Worm (Caenorhabditis elegans) whole organism, late embryonic: ENCODE data around the gene Y37E11B.2.

Source experiments
- C08G9.2 ChIP-seq: sonication (generic microtip); optimal IDR thresholded peaks from 2 replicates; lab custom pipeline; 2016; ENCODE audit warnings: mild to moderate bottlenecking, missing genetic modification characterization, moderate library complexity, missing compliant biosample characterization
- C38D4.7 ChIP-seq: fragments of 200-800 bp; sonication (Bioruptor generic); optimal IDR thresholded peaks from 2 replicates; lab custom pipeline; 2018; ENCODE audit warnings: mild to moderate bottlenecking, missing genetic modification characterization, moderate library complexity, missing compliant biosample characterization
- K02D7.2 ChIP-seq: sonication (generic microtip); optimal IDR thresholded peaks from 2 replicates; lab custom pipeline; 2017; ENCODE audit warnings: mild to moderate bottlenecking, missing genetic modification characterization, missing compliant biosample characterization
- T23F11.4 ChIP-seq: fragments of 200-800 bp; sonication (Bioruptor generic); optimal IDR thresholded peaks from 2 replicates; lab custom pipeline; 2018; ENCODE audit warnings: mild to moderate bottlenecking, missing genetic modification characterization, missing compliant biosample characterization
- Y22D7AL.16 ChIP-seq: sonication (generic microtip); optimal IDR thresholded peaks from 2 replicates; lab custom pipeline; 2016; ENCODE audit warnings: missing genetic modification characterization, missing compliant biosample characterization
- ahr-1 ChIP-seq: sonication (generic microtip); optimal IDR thresholded peaks from 2 replicates; lab custom pipeline; 2016; ENCODE audit warnings: missing genetic modification characterization, missing compliant biosample characterization
- ceh-14 ChIP-seq: sonication (generic microtip); optimal IDR thresholded peaks from 2 replicates; lab custom pipeline; 2016; ENCODE audit warnings: missing genotype, missing genetic modification characterization, missing compliant biosample characterization
- ceh-18 ChIP-seq: sonication (generic microtip); optimal IDR thresholded peaks from 2 replicates; lab custom pipeline; 2016; ENCODE audit warnings: missing genetic modification characterization, missing compliant biosample characterization
- ceh-2 ChIP-seq: sonication (generic microtip); optimal IDR thresholded peaks from 2 replicates; lab custom pipeline; 2016; ENCODE audit warnings: missing genotype, missing genetic modification characterization, missing compliant biosample characterization
- ceh-30 ChIP-seq: fragments of 150-350 bp; optimal IDR thresholded peaks from 2 replicates; lab custom pipeline; 2014; ENCODE audit warnings: missing biosample characterization, missing genetic modification characterization
- ceh-31 ChIP-seq: sonication (generic microtip); optimal IDR thresholded peaks from 2 replicates; lab custom pipeline; 2016; ENCODE audit warnings: missing genetic modification characterization, missing compliant biosample characterization
- ceh-34 ChIP-seq: sonication (generic microtip); optimal IDR thresholded peaks from 2 replicates; lab custom pipeline; 2016; ENCODE audit warnings: mild to moderate bottlenecking, missing genetic modification characterization, missing compliant biosample characterization
- ceh-48 ChIP-seq: sonication (generic microtip); optimal IDR thresholded peaks from 2 replicates; lab custom pipeline; 2016; ENCODE audit warnings: missing genetic modification characterization, inconsistent platforms, missing compliant biosample characterization
- ceh-9 ChIP-seq: sonication (generic microtip); optimal IDR thresholded peaks from 2 replicates; lab custom pipeline; 2016; ENCODE audit warnings: mild to moderate bottlenecking, missing genetic modification characterization, inconsistent platforms, missing compliant biosample characterization
- che-1 ChIP-seq: sonication (generic microtip); optimal IDR thresholded peaks from 2 replicates; lab custom pipeline; 2016; ENCODE audit warnings: mild to moderate bottlenecking, missing genetic modification characterization, missing compliant biosample characterization
- dmd-4 ChIP-seq: sonication (generic microtip); optimal IDR thresholded peaks from 2 replicates; lab custom pipeline; 2016; ENCODE audit warnings: borderline replicate concordance, missing genetic modification characterization, missing compliant biosample characterization
- dve-1 ChIP-seq: sonication (generic microtip); optimal IDR thresholded peaks from 2 replicates; lab custom pipeline; 2017; ENCODE audit warnings: antibody characterized with exemption, mild to moderate bottlenecking, missing genetic modification characterization, missing compliant biosample characterization
- elt-2 ChIP-seq: sonication (generic microtip); optimal IDR thresholded peaks from 2 replicates; lab custom pipeline; 2016; ENCODE audit warnings: missing genetic modification reagents, missing genetic modification characterization, missing compliant biosample characterization
- elt-4 ChIP-seq: sonication (generic microtip); optimal IDR thresholded peaks from 2 replicates; lab custom pipeline; 2016; ENCODE audit warnings: missing genetic modification characterization, missing compliant biosample characterization
- ets-4 ChIP-seq: sonication (generic microtip); optimal IDR thresholded peaks from 2 replicates; lab custom pipeline; 2016; ENCODE audit warnings: missing genetic modification characterization, missing compliant biosample characterization
- eyg-1 ChIP-seq: sonication (generic microtip); optimal IDR thresholded peaks from 2 replicates; lab custom pipeline; 2016; ENCODE audit warnings: missing genotype, missing genetic modification characterization, missing compliant biosample characterization
- fkh-10 ChIP-seq: fragments of 150-350 bp; optimal IDR thresholded peaks from 2 replicates; lab custom pipeline; 2014; ENCODE audit warnings: missing biosample characterization, missing genetic modification reagents, missing genetic modification characterization
- hlh-13 ChIP-seq: fragments of 200-800 bp; sonication (Bioruptor generic); optimal IDR thresholded peaks from 2 replicates; lab custom pipeline; 2018; ENCODE audit warnings: mild to moderate bottlenecking, missing genetic modification characterization, missing compliant biosample characterization
- hlh-15 ChIP-seq: sonication (generic microtip); optimal IDR thresholded peaks from 2 replicates; lab custom pipeline; 2016; ENCODE audit warnings: missing genetic modification characterization, missing compliant biosample characterization
- hlh-30 ChIP-seq: sonication (generic microtip); optimal IDR thresholded peaks from 2 replicates; lab custom pipeline; 2017; ENCODE audit warnings: antibody characterized with exemption, missing genetic modification characterization, missing compliant biosample characterization; ENCODE audit not compliant: insufficient read depth
- hlh-6 ChIP-seq: sonication (generic microtip); optimal IDR thresholded peaks from 2 replicates; lab custom pipeline; 2016; ENCODE audit warnings: missing genotype, missing genetic modification characterization, missing compliant biosample characterization
- lin-11 ChIP-seq: fragments of 200-800 bp; sonication (Bioruptor generic); optimal IDR thresholded peaks from 2 replicates; lab custom pipeline; 2018; ENCODE audit warnings: mild to moderate bottlenecking, missing genetic modification characterization, missing compliant biosample characterization
- madf-2 ChIP-seq: sonication (generic microtip); optimal IDR thresholded peaks from 2 replicates; lab custom pipeline; 2017; ENCODE audit warnings: missing genetic modification characterization, missing compliant biosample characterization
- mec-3 ChIP-seq: sonication (generic microtip); optimal IDR thresholded peaks from 2 replicates; lab custom pipeline; 2016; ENCODE audit warnings: borderline replicate concordance, missing genetic modification characterization, missing compliant biosample characterization
- nhr-11 ChIP-seq: fragments of 150-350 bp; optimal IDR thresholded peaks from 2 replicates; lab custom pipeline; 2014; ENCODE audit warnings: missing biosample characterization, missing genetic modification characterization
- nhr-232 ChIP-seq: sonication (generic microtip); optimal IDR thresholded peaks from 2 replicates; lab custom pipeline; 2016; ENCODE audit warnings: missing genetic modification characterization, missing compliant biosample characterization
- pat-9 ChIP-seq: fragments of 200-800 bp; sonication (Bioruptor generic); optimal IDR thresholded peaks from 2 replicates; lab custom pipeline; 2018; ENCODE audit warnings: mild to moderate bottlenecking, missing genetic modification characterization, moderate library complexity, missing compliant biosample characterization
- pha-2 ChIP-seq: sonication (generic microtip); optimal IDR thresholded peaks from 2 replicates; lab custom pipeline; 2017; ENCODE audit warnings: mild to moderate bottlenecking, missing genetic modification characterization, missing compliant biosample characterization
- pha-4 ChIP-seq: fragments of 150-350 bp; optimal IDR thresholded peaks from 2 replicates; lab custom pipeline; 2018; ENCODE audit warnings: missing biosample characterization, missing genetic modification reagents, missing genetic modification characterization
- pqm-1 ChIP-seq: sonication (generic microtip); optimal IDR thresholded peaks from 2 replicates; lab custom pipeline; 2016; ENCODE audit warnings: missing genetic modification characterization, missing compliant biosample characterization
- pros-1 ChIP-seq: fragments of 150-350 bp; optimal IDR thresholded peaks from 2 replicates; lab custom pipeline; 2014; ENCODE audit warnings: missing biosample characterization, missing genetic modification reagents, missing genetic modification characterization
- ref-2 ChIP-seq: sonication (generic microtip); optimal IDR thresholded peaks from 2 replicates; lab custom pipeline; 2016; ENCODE audit warnings: missing genetic modification characterization, missing compliant biosample characterization
- rnt-1 ChIP-seq: sonication (generic microtip); optimal IDR thresholded peaks from 2 replicates; lab custom pipeline; 2016; ENCODE audit warnings: missing genetic modification characterization, missing compliant biosample characterization
- sox-2 ChIP-seq: fragments of 200-800 bp; sonication (Bioruptor generic); IDR thresholded peaks from 2 replicates; pipeline ENCODE4 v1.3.6; 2022; ENCODE audit warnings: missing genetic modification reagents, missing genetic modification characterization, missing compliant biosample characterization
- syd-9 ChIP-seq: sonication (generic microtip); optimal IDR thresholded peaks from 2 replicates; lab custom pipeline; 2016; ENCODE audit warnings: mild to moderate bottlenecking, missing genetic modification characterization, moderate library complexity, missing compliant biosample characterization
- tbx-2 ChIP-seq: sonication (generic microtip); optimal IDR thresholded peaks from 2 replicates; lab custom pipeline; 2016; ENCODE audit warnings: missing genetic modification characterization, missing compliant biosample characterization
- tbx-7 ChIP-seq: sonication (generic microtip); optimal IDR thresholded peaks from 2 replicates; lab custom pipeline; 2016; ENCODE audit warnings: missing genotype, missing genetic modification characterization, missing compliant biosample characterization
- ttx-3 ChIP-seq: sonication (generic microtip); optimal IDR thresholded peaks from 2 replicates; lab custom pipeline; 2016; ENCODE audit warnings: missing genetic modification reagents, missing genetic modification characterization, missing compliant biosample characterization
- unc-3 ChIP-seq, 2 experiments: fragments of 200-800 bp in 1 of 2; sonication (Bioruptor generic) in 1 of 2; sonication (generic microtip) in 1 of 2; conservative IDR thresholded peaks in 1 of 2; optimal IDR thresholded peaks in 1 of 2; 2 replicates each; pipeline versions ENCODE4 v1.3.6 to Lab custom; 2016 to 2022; ENCODE audit warnings: missing compliant biosample characterization in 2 of 2, missing genetic modification characterization in 2 of 2, missing genetic modification reagents in 1 of 2
- unc-42 ChIP-seq: sonication (generic microtip); optimal IDR thresholded peaks from 2 replicates; lab custom pipeline; 2016; ENCODE audit warnings: missing genotype, missing genetic modification characterization, missing compliant biosample characterization
- zip-5 ChIP-seq: sonication (generic microtip); optimal IDR thresholded peaks from 2 replicates; lab custom pipeline; 2016; ENCODE audit warnings: missing genetic modification characterization, missing compliant biosample characterization
- ztf-16 ChIP-seq: sonication (generic microtip); optimal IDR thresholded peaks from 2 replicates; lab custom pipeline; 2017; ENCODE audit warnings: missing genetic modification characterization, missing compliant biosample characterization

Y37E11B.2 gene

DNA sequence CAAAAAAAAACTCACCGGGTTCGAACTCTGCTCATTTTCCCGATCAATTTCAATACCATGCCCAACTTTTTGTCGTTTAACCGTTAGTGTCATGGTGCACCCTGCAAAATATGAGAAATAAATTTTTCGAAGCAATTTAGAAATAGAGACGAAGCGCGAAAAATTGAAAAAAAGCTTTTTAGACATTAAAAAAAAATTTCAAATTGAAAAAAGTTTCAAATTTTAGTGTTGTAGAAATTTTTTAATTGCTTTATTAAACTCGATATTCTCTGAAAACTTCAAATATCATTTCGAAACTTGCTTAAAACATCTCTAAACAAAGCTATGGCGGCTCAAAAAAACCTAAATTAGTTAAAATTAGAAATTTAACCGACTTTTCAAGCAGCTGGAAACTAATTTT is 30.8 kb upstream of the Y37E11B.2 start, which contains the start of gene nstp-6:
Gene nstp-6, minus strand, starts transcription at position 101 of the 400 bp plus-strand sequence.
- no peak for TF ChIP-seq fkh-10
- no peak for TF ChIP-seq nhr-232 (tag; lab: Kevin White, UChicago)
- TF ChIP-seq elt-4 = no peak
- TF ChIP-seq syd-9 (tag; lab: Kevin White, UChicago) = no peak
- TF ChIP-seq unc-3 (GFP tag; conservative IDR thresholded peaks at IDR 0.05; lab: Robert Waterston, UW) = no peak
- TF ChIP-seq unc-3 (tag; optimal IDR thresholded peaks at IDR 0.05; lab: Kevin White, UChicago) = no peak
- TF ChIP-seq pqm-1 (tag; lab: Kevin White, UChicago) = no peak
- TF ChIP-seq, all 69 proteins: peak for 0

DNA sequence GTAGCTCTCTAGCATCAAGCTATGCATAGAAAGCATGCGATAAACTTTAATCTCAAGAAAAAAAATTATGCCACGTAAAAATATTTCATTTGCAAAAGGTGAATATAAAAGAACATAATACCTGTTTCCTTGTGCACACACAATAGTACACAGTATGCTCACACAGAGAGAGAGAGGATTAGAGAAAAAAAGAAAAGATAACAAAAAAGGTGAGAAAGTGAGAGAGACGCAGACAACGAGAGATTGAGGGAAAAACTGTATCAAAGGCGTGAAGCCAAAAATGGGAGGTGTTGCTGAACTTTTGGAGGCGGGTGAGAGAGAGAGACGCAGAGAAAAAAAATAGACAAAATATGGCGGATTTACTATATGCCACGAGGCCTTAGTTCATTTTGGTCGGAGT is 29.9 kb upstream of the Y37E11B.2 start:
- TF ChIP-seq ahr-1 (tag; lab: Kevin White, UChicago) (no peak), elt-2 (tag; lab: Kevin White, UChicago) (peak; percentile 38), pqm-1 (tag; lab: Kevin White, UChicago) (peak; percentile 6), tbx-2 (tag; lab: Kevin White, UChicago) (peak; percentile 26)

DNA sequence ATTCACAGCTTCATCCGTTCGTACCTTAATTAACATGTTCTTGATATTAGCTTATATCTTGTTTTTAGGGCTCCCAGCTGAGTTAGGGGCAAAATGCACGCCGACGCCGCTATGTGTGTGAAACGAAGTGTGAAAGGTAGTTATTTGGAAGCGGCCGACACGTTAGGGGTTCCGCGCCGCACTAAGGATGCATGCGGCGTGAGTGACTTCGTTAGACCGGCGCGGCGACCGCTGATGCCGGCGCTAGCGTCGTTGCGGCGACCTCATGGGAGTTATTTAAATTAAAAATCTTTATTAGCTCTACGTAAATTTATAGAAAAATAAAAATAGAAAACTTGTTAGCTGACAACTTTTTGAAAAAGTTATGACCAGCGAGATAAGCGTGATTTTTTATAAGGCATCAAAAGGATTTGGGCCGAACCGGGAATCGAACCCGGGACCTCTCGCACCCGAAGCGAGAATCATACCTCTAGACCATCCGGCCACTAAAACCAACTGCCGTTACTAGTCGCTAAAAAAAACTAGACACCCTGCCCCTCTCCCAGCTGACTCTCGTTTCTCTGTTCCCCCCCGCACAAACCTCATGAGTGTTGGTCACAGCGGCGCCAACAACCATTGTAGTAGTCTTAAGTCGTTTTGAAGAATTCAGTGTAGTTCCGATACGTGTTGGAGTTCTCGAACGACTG is 26.3 kb upstream of the Y37E11B.2 start:
- TF ChIP-seq pha-2 (peak; percentile 2), tbx-2 (tag; lab: Kevin White, UChicago) (peak; percentile 47), che-1 (tag; lab: Kevin White, UChicago) (peak; percentile 64), dve-1 (tag; lab: Kevin White, UChicago) (no peak), lin-11 (peak; percentile 46), ets-4 (no peak), ttx-3 (tag; lab: Kevin White, UChicago) (peak; percentile 56), syd-9 (tag; lab: Kevin White, UChicago) (no peak), ceh-2 (tag; lab: Kevin White, UChicago) (no peak), ceh-18 (tag; lab: Kevin White, UChicago) (peak; percentile 37), hlh-6 (tag; lab: Kevin White, UChicago) (no peak), ceh-14 (tag; lab: Kevin White, UChicago) (peak; percentile 22), T23F11.4 (GFP tag; lab: Kevin White, UChicago) (peak; percentile 37), hlh-13 (GFP tag; lab: Kevin White, UChicago) (peak; percentile 4), hlh-15 (tag; lab: Kevin White, UChicago) (no peak), ceh-9 (tag; lab: Kevin White, UChicago) (no peak), mec-3 (tag; lab: Kevin White, UChicago) (no peak), ceh-48 (tag; lab: Kevin White, UChicago) (peak; percentile 40), rnt-1 (tag; lab: Kevin White, UChicago) (no peak), nhr-232 (tag; lab: Kevin White, UChicago) (peak; percentile 63), dmd-4 (tag; lab: Kevin White, UChicago) (no peak), pros-1 (tag; lab: Kevin White, UChicago) (no peak), Y22D7AL.16 (peak; percentile 44), K02D7.2 (tag; lab: Kevin White, UChicago) (peak; percentile 20), elt-4 (no peak), tbx-7 (tag; lab: Kevin White, UChicago) (no peak), C08G9.2 (peak; percentile 28), eyg-1 (tag; lab: Kevin White, UChicago) (no peak), ceh-31 (tag; lab: Kevin White, UChicago) (no peak), ceh-30 (no peak), ref-2 (tag; lab: Kevin White, UChicago) (no peak), zip-5 (tag; lab: Kevin White, UChicago) (peak; percentile 36), ceh-34 (tag; lab: Kevin White, UChicago) (peak; percentile 28), pha-4 (tag; lab: Kevin White, UChicago) (no peak), sox-2 (GFP tag; lab: Robert Waterston, UW) (no peak), hlh-30 (tag; lab: Kevin White, UChicago) (peak; percentile 1), unc-42 (tag; lab: Kevin White, UChicago) (no peak), nhr-11 (tag; lab: Kevin White, UChicago) (no peak), pat-9 (tag; lab: Kevin White, UChicago) (peak; percentile 49), ztf-16 (tag; lab: Kevin White, UChicago) (peak; percentile 38), C38D4.7 (GFP tag; lab: Kevin White, UChicago) (peak; percentile 52), madf-2 (tag; lab: Kevin White, UChicago) (peak; percentile 23)
